Fruit fly (Drosophila melanogaster): ENCODE measurements around the gene cas.

The cas gene

DNA sequence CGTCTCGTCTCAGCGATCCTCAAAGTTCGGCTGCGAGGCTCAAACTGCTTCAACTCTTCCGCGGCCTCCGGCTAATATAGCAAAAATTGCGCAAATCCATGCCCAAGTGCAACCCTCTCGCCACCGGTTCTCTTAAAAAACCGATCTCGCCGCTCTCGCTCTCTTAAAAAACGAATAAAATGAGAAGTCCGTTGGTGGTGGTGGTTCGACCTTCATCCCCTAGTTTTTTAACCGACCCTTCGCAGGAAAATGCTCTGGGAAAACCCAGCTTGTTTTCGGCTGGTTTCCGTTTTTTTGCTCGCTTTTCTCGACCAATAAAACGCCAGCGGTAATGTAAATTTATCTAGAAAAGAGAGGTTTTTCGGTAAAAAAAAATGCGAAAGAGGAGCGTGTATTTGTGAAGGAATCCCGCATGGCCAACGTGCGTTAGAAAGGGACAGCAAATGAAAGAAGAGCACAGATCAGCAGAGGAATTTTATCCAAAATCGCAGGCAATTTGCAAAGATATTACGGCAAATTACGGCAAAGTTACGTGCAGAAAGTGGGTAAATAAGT is at the start of gene cas:
cas (minus strand) TSS at position 51 of the 555 bp plus-strand sequence.
- TF ChIP-seq CG7101 (tag; optimal IDR thresholded peaks at IDR 0.05): no peak
- no peak for TF ChIP-seq Mnt (GFP tag; optimal IDR thresholded peaks at IDR 0.05)
- no peak for TF ChIP-seq Clk (GFP tag; optimal IDR thresholded peaks at IDR 0.05)
- no peak for TF ChIP-seq pad (GFP tag; optimal IDR thresholded peaks at IDR 0.05)
- no peak for TF ChIP-seq toe (GFP tag; optimal IDR thresholded peaks at IDR 0.05)
- no peak for TF ChIP-seq CG7045 (GFP tag; optimal IDR thresholded peaks at IDR 0.05)
- no peak for TF ChIP-seq Crg-1 (GFP tag; optimal IDR thresholded peaks at IDR 0.05)
- no peak for TF ChIP-seq kay (GFP tag; ENCODE audit: borderline replicate concordance)
- no peak for TF ChIP-seq Hr96 (GFP tag; optimal IDR thresholded peaks at IDR 0.05)
- no peak for TF ChIP-seq ovo (GFP tag; optimal IDR thresholded peaks at IDR 0.05)
- no peak for TF ChIP-seq tj (GFP tag; optimal IDR thresholded peaks at IDR 0.05)
- TF ChIP-seq cnc (optimal IDR thresholded peaks at IDR 0.05): no peak
- no peak for TF ChIP-seq CG5204 (GFP tag; optimal IDR thresholded peaks at IDR 0.05)
- TF ChIP-seq cic (GFP tag; optimal IDR thresholded peaks at IDR 0.05): no peak
- no peak for TF ChIP-seq CG12768 (GFP tag; optimal IDR thresholded peaks at IDR 0.05)

dm6 chr3R:5760980-5761379 is 44.4 kb upstream of the cas start:
- no peak for TF ChIP-seq Mnt (GFP tag; optimal IDR thresholded peaks at IDR 0.05)
- no peak for TF ChIP-seq CG7045 (GFP tag; optimal IDR thresholded peaks at IDR 0.05)
- TF ChIP-seq CG7101 (tag; optimal IDR thresholded peaks at IDR 0.05): peak; percentile 64
- peak; percentile 22 for TF ChIP-seq CG12768 (GFP tag; optimal IDR thresholded peaks at IDR 0.05)

DNA sequence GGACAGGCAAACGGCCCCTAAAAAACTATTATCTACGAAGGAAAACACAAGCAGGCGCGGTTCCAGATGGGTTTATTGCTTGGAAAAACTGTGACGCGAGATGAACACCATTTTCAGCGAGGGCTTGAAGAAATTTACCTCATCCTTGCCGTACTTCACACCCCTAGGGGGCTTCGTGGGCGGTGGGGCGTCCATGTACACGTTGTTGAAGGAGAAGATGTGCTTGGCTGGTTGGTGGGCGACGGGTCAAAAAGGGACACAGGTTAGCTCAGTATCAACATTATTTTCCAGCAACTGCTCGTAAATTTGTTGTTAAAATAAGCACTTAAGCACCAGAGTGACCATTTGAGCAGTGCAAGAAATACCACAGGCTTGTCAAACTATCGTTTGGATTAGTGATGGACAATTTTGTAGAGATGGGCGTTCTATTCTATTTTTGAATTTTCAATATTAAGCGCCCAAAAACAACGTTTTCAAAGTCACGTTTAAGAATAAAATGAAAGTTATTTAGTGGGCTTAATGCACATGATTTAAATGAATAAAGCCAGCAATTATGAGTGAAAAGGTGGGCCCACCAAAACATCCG is 42.1 kb upstream of the cas start, which contains the start of gene Sec8:
Sec8 (minus strand) TSS at position 374 of the 586 bp plus-strand sequence.
- TF ChIP-seq tj (GFP tag; optimal IDR thresholded peaks at IDR 0.05) (no peak), CG7045 (GFP tag; optimal IDR thresholded peaks at IDR 0.05) (no peak), CG5204 (GFP tag; optimal IDR thresholded peaks at IDR 0.05) (no peak), Crg-1 (GFP tag; optimal IDR thresholded peaks at IDR 0.05) (peak; percentile 25), CG7101 (tag; optimal IDR thresholded peaks at IDR 0.05) (peak; percentile 45), cic (GFP tag; optimal IDR thresholded peaks at IDR 0.05) (no peak), Hr96 (GFP tag; optimal IDR thresholded peaks at IDR 0.05) (peak; percentile 24), CG33017 (tag; optimal IDR thresholded peaks at IDR 0.05) (peak; percentile 7), cnc (optimal IDR thresholded peaks at IDR 0.05) (no peak), CG14711 (tag; optimal IDR thresholded peaks at IDR 0.05) (peak; percentile 25), toe (GFP tag; optimal IDR thresholded peaks at IDR 0.05) (no peak), pad (GFP tag; optimal IDR thresholded peaks at IDR 0.05) (peak; percentile 2), CG11617 (GFP tag; optimal IDR thresholded peaks at IDR 0.05) (peak; percentile 8), bab1 (GFP tag; optimal IDR thresholded peaks at IDR 0.05) (peak; percentile 63), Mnt (GFP tag; optimal IDR thresholded peaks at IDR 0.05) (peak; percentile 31), Clk (GFP tag; optimal IDR thresholded peaks at IDR 0.05) (no peak), CG1620 (GFP tag; optimal IDR thresholded peaks at IDR 0.05) (peak; percentile 30), ovo (GFP tag; optimal IDR thresholded peaks at IDR 0.05) (no peak), kay (GFP tag; ENCODE audit: borderline replicate concordance) (no peak), CG12768 (GFP tag; optimal IDR thresholded peaks at IDR 0.05) (no peak)

DNA sequence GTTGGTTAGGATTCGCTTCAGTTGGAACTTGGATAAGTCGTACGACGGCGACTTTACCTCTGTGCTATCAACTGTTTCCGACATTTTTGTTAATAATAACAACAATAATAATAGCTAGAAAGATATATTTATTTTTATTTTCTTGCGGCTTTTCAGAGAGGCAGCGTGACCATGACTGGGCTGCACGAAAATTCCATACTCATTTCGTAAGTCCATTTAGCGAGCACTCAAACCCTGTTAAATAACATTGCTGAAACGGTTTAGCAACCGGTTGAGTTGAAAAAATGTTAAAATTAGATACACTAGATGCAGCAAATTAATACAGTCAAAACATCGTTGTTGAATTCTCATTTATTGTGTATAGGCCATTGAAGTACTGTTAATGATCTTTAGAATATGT is 38.0 kb upstream of the cas start, which contains the start of gene Dcps:
Dcps (minus strand) TSS at position 181 of the 400 bp plus-strand sequence.
- TF ChIP-seq kay (GFP tag; ENCODE audit: borderline replicate concordance): peak; percentile 74
- no peak for TF ChIP-seq CG11617 (GFP tag; optimal IDR thresholded peaks at IDR 0.05)
- TF ChIP-seq bab1 (GFP tag; optimal IDR thresholded peaks at IDR 0.05): peak; percentile 32
- TF ChIP-seq Mnt (GFP tag; optimal IDR thresholded peaks at IDR 0.05): no peak

dm6 chr3R:5746646-5747045 is 30.0 kb upstream of the cas start:
- no peak for TF ChIP-seq ovo (GFP tag; optimal IDR thresholded peaks at IDR 0.05)
- TF ChIP-seq Mnt (GFP tag; optimal IDR thresholded peaks at IDR 0.05): no peak
- no peak for TF ChIP-seq tj (GFP tag; optimal IDR thresholded peaks at IDR 0.05)

- TF ChIP-seq CG5204 (GFP tag; optimal IDR thresholded peaks at IDR 0.05): peak; percentile 15
- peak; percentile 3 for TF ChIP-seq Crg-1 (GFP tag; optimal IDR thresholded peaks at IDR 0.05)
- peak; percentile 15 for TF ChIP-seq ovo (GFP tag; optimal IDR thresholded peaks at IDR 0.05)
- TF ChIP-seq CG1620 (GFP tag; optimal IDR thresholded peaks at IDR 0.05): peak; percentile 40
- TF ChIP-seq Mnt (GFP tag; optimal IDR thresholded peaks at IDR 0.05): peak; percentile 63
- no peak for TF ChIP-seq cnc (optimal IDR thresholded peaks at IDR 0.05)
- TF ChIP-seq bab1 (GFP tag; optimal IDR thresholded peaks at IDR 0.05): peak; percentile 41
- TF ChIP-seq toe (GFP tag; optimal IDR thresholded peaks at IDR 0.05): no peak
- TF ChIP-seq Hr96 (GFP tag; optimal IDR thresholded peaks at IDR 0.05): peak; percentile 51
- TF ChIP-seq CG14711 (tag; optimal IDR thresholded peaks at IDR 0.05): peak; percentile 11
- peak; percentile 42 for TF ChIP-seq tj (GFP tag; optimal IDR thresholded peaks at IDR 0.05)
- TF ChIP-seq cic (GFP tag; optimal IDR thresholded peaks at IDR 0.05): no peak
- peak; percentile 19 for TF ChIP-seq CG7101 (tag; optimal IDR thresholded peaks at IDR 0.05)
- no peak for TF ChIP-seq kay (GFP tag; ENCODE audit: borderline replicate concordance)
- TF ChIP-seq CG33017 (tag; optimal IDR thresholded peaks at IDR 0.05): no peak
- TF ChIP-seq CG11617 (GFP tag; optimal IDR thresholded peaks at IDR 0.05): peak; percentile 34
- peak; percentile 13 for TF ChIP-seq pad (GFP tag; optimal IDR thresholded peaks at IDR 0.05)
Observed at dm6 chr3R:5742278-5743196, 25.9 kb upstream of the cas start, which contains the start of the genes Sym and Madm. Sym (minus strand) TSS chr3R:5742476. Madm (plus strand) TSS chr3R:5742510.
